Fruit fly (Drosophila melanogaster) whole organism, embryonic: ENCODE data around the gene Obp73a.

Source experiments
- Adf1 ChIP-seq: fragments of 200-800 bp; sonication (Bioruptor generic); IDR thresholded peaks from 2 replicates; pipeline ENCODE4 v1.3.6; 2022; ENCODE audit warnings: missing biosample characterization, missing genetic modification characterization
- Asciz ChIP-seq: fragments of 200-800 bp; sonication (Bioruptor generic); optimal IDR thresholded peaks from 2 replicates; lab custom pipeline; 2017; ENCODE audit warnings: missing biosample characterization, mild to moderate bottlenecking, missing genetic modification characterization, missing genetic modification reagents
- Awh ChIP-seq: fragments of 200-800 bp; sonication (Bioruptor generic); IDR thresholded peaks from 2 replicates; pipeline ENCODE4, ENCODE4 v1.3.6; 2022; ENCODE audit warnings: missing biosample characterization, missing genetic modification characterization
- Bteb2 ChIP-seq: fragments of 200-800 bp; sonication (Bioruptor generic); optimal IDR thresholded peaks from 2 replicates; lab custom pipeline; 2016; ENCODE audit warnings: missing biosample characterization, missing genetic modification characterization
- CG10274 ChIP-seq: fragments of 200-800 bp; sonication (Bioruptor generic); optimal IDR thresholded peaks from 3 replicates; lab custom pipeline; 2017; ENCODE audit warnings: missing biosample characterization, mild to moderate bottlenecking, missing genetic modification characterization
- CG10565 ChIP-seq: fragments of 200-800 bp; sonication (Bioruptor generic); optimal IDR thresholded peaks from 3 replicates; lab custom pipeline; 2016; ENCODE audit warnings: missing biosample characterization, mild to moderate bottlenecking, missing genetic modification characterization
- CG12299 ChIP-seq: fragments of 200-800 bp; sonication (Bioruptor generic); optimal IDR thresholded peaks from 2 replicates; lab custom pipeline; 2018; ENCODE audit warnings: missing biosample characterization, mild to moderate bottlenecking, missing genetic modification characterization
- CG12769 ChIP-seq: fragments of 200-800 bp; sonication (Bioruptor generic); optimal IDR thresholded peaks from 2 replicates; lab custom pipeline; 2019; ENCODE audit warnings: missing biosample characterization, mild to moderate bottlenecking, missing genetic modification characterization, moderate library complexity
- CG13287 ChIP-seq: fragments of 200-800 bp; sonication (Bioruptor generic); IDR thresholded peaks from 2 replicates; pipeline ENCODE4 v1.3.6; 2022; ENCODE audit warnings: missing biosample characterization, missing genetic modification characterization; ENCODE audit not compliant: partially characterized antibody
- CG15514 ChIP-seq: fragments of 200-800 bp; sonication (Bioruptor generic); optimal IDR thresholded peaks from 3 replicates; lab custom pipeline; 2017; ENCODE audit warnings: missing biosample characterization, missing genetic modification characterization, mild to moderate bottlenecking, moderate library complexity, missing genetic modification reagents
- CG31365 ChIP-seq: fragments of 200-800 bp; sonication (Bioruptor generic); optimal IDR thresholded peaks from 2 replicates; lab custom pipeline; 2018; ENCODE audit warnings: missing biosample characterization, mild to moderate bottlenecking, missing genetic modification characterization
- CG3407 ChIP-seq: fragments of 200-800 bp; sonication (Bioruptor generic); optimal IDR thresholded peaks from 2 replicates; lab custom pipeline; 2018; ENCODE audit warnings: missing biosample characterization, mild to moderate bottlenecking, missing genetic modification characterization
- CG4282 ChIP-seq: fragments of 200-800 bp; sonication (Bioruptor generic); optimal IDR thresholded peaks from 2 replicates; lab custom pipeline; 2016; ENCODE audit warnings: missing biosample characterization, missing genetic modification characterization
- CG4424 ChIP-seq: fragments of 200-800 bp; sonication (Bioruptor generic); optimal IDR thresholded peaks from 3 replicates; lab custom pipeline; 2016; ENCODE audit warnings: missing biosample characterization, missing genetic modification characterization
- CG4707 ChIP-seq: fragments of 200-800 bp; sonication (Bioruptor generic); optimal IDR thresholded peaks from 2 replicates; lab custom pipeline; 2018; ENCODE audit warnings: missing biosample characterization, mild to moderate bottlenecking, missing genetic modification characterization, moderate library complexity
- CG6765 ChIP-seq: fragments of 200-800 bp; sonication (Bioruptor generic); optimal IDR thresholded peaks from 3 replicates; lab custom pipeline; 2017; ENCODE audit warnings: missing biosample characterization, mild to moderate bottlenecking, missing genetic modification characterization
- CG6813 ChIP-seq: fragments of 200-800 bp; sonication (Bioruptor generic); optimal IDR thresholded peaks from 2 replicates; lab custom pipeline; 2017; ENCODE audit warnings: missing biosample characterization, missing genetic modification characterization, mild to moderate bottlenecking, moderate library complexity, missing genetic modification reagents
- CG7357 ChIP-seq: fragments of 200-800 bp; sonication (Bioruptor generic); IDR thresholded peaks from 3 replicates; pipeline ENCODE4 v1.3.6; 2022; ENCODE audit warnings: missing biosample characterization, missing genetic modification characterization
- CG7839 ChIP-seq: fragments of 200-800 bp; sonication (Bioruptor generic); optimal IDR thresholded peaks from 3 replicates; lab custom pipeline; 2018; ENCODE audit warnings: missing biosample characterization, mild to moderate bottlenecking, missing genetic modification characterization, moderate library complexity
- CG9876 ChIP-seq: fragments of 200-800 bp; sonication (Bioruptor generic); optimal IDR thresholded peaks from 2 replicates; lab custom pipeline; 2016; ENCODE audit warnings: missing biosample characterization, missing genetic modification characterization
- Camta ChIP-seq: fragments of 200-800 bp; sonication (Bioruptor generic); optimal IDR thresholded peaks from 2 replicates; lab custom pipeline; 2016; ENCODE audit warnings: missing biosample characterization, missing genetic modification characterization
- Dip2 ChIP-seq: fragments of 200-800 bp; sonication (Bioruptor generic); IDR thresholded peaks from 2 replicates; pipeline ENCODE4 v1.3.6; 2022; ENCODE audit warnings: missing biosample characterization, missing genetic modification characterization
- E2f2 ChIP-seq: fragments of 200-800 bp; sonication (Bioruptor generic); IDR thresholded peaks from 2 replicates; pipeline ENCODE4 v1.3.6; 2022; ENCODE audit warnings: missing biosample characterization, missing genetic modification characterization
- Kr ChIP-seq: fragments of 200-800 bp; sonication (Bioruptor generic); optimal IDR thresholded peaks from 2 replicates; lab custom pipeline; 2017; ENCODE audit warnings: missing biosample characterization, mild to moderate bottlenecking, missing genetic modification characterization
- Med ChIP-seq: fragments of 200-800 bp; sonication (Bioruptor generic); peaks from one replicate; lab custom pipeline; 2016; ENCODE audit warnings: missing biosample characterization, missing genetic modification characterization, mild to moderate bottlenecking, inconsistent platforms, moderate library complexity
- Mes4 ChIP-seq: fragments of 200-800 bp; sonication (Bioruptor generic); optimal IDR thresholded peaks from 2 replicates; lab custom pipeline; 2016; ENCODE audit warnings: missing biosample characterization, missing genetic modification characterization
- NC2α ChIP-seq: fragments of 200-800 bp; sonication (Bioruptor generic); optimal IDR thresholded peaks from 2 replicates; lab custom pipeline; 2016; ENCODE audit warnings: missing biosample characterization, missing genetic modification characterization
- NfI ChIP-seq: fragments of 200-800 bp; sonication (Bioruptor generic); optimal IDR thresholded peaks from 3 replicates; lab custom pipeline; 2018; ENCODE audit warnings: missing biosample characterization, mild to moderate bottlenecking, missing genetic modification characterization, moderate library complexity
- Spps ChIP-seq: fragments of 200-800 bp; sonication (Bioruptor generic); optimal IDR thresholded peaks from 2 replicates; lab custom pipeline; 2018; ENCODE audit warnings: missing biosample characterization, mild to moderate bottlenecking, missing genetic modification characterization
- ase ChIP-seq: fragments of 200-800 bp; sonication (Bioruptor generic); IDR thresholded peaks from 3 replicates; pipeline ENCODE4 v1.3.6; 2022; ENCODE audit warnings: missing biosample characterization, missing genetic modification characterization
- bowl ChIP-seq: fragments of 200-800 bp; sonication (Bioruptor generic); IDR thresholded peaks from 2 replicates; pipeline ENCODE4 v1.3.6; 2022; ENCODE audit warnings: missing biosample characterization, missing genetic modification characterization
- cato ChIP-seq: fragments of 200-800 bp; sonication (Bioruptor generic); optimal IDR thresholded peaks from 2 replicates; lab custom pipeline; 2016; ENCODE audit warnings: missing biosample characterization, missing genetic modification characterization, borderline replicate concordance
- cg ChIP-seq: fragments of 200-800 bp; sonication (Bioruptor generic); optimal IDR thresholded peaks from 3 replicates; lab custom pipeline; 2019; ENCODE audit warnings: missing biosample characterization, mild to moderate bottlenecking, missing genetic modification characterization, moderate library complexity
- chinmo ChIP-seq: fragments of 200-800 bp; sonication (Bioruptor generic); IDR thresholded peaks from 4 replicates; pipeline ENCODE4 v1.3.6; 2022; ENCODE audit warnings: missing biosample characterization, missing genetic modification characterization; ENCODE audit not compliant: partially characterized antibody
- dysf ChIP-seq: fragments of 200-800 bp; sonication (Bioruptor generic); IDR thresholded peaks from 3 replicates; pipeline ENCODE4 v1.3.6; 2022; ENCODE audit warnings: missing biosample characterization, missing genetic modification characterization
- eve ChIP-seq, 2 experiments: fragments of >200 bp; optimal IDR thresholded peaks; 2 replicates each; lab custom pipeline; 2017; ENCODE audit warnings: missing biosample characterization in 2 of 2, missing genetic modification characterization in 2 of 2
- ewg ChIP-seq: fragments of 200-800 bp; sonication (Bioruptor generic); optimal IDR thresholded peaks from 3 replicates; lab custom pipeline; 2017; ENCODE audit warnings: mild to moderate bottlenecking, missing biosample characterization, missing genetic modification reagents, missing genetic modification characterization
- fd102C ChIP-seq: fragments of 200-800 bp; sonication (Bioruptor generic); optimal IDR thresholded peaks from 2 replicates; lab custom pipeline; 2018; ENCODE audit warnings: missing biosample characterization, mild to moderate bottlenecking, missing genetic modification characterization, moderate library complexity
- fd64A ChIP-seq: fragments of 200-800 bp; sonication (Bioruptor generic); optimal IDR thresholded peaks from 3 replicates; lab custom pipeline; 2018; ENCODE audit warnings: missing biosample characterization, mild to moderate bottlenecking, missing genetic modification characterization
- ftz-f1 ChIP-seq: fragments of 200-800 bp; sonication (Bioruptor generic); optimal IDR thresholded peaks from 2 replicates; lab custom pipeline; 2016; ENCODE audit warnings: missing biosample characterization, missing genetic modification characterization
- gem ChIP-seq: fragments of 200-800 bp; sonication (Bioruptor generic); optimal IDR thresholded peaks from 2 replicates; lab custom pipeline; 2019; ENCODE audit warnings: missing biosample characterization, mild to moderate bottlenecking, missing genetic modification characterization, moderate library complexity
- grau ChIP-seq: fragments of 200-800 bp; optimal IDR thresholded peaks from 3 replicates; lab custom pipeline; 2019; ENCODE audit warnings: missing biosample characterization, mild to moderate bottlenecking, missing genetic modification characterization, moderate library complexity
- grn ChIP-seq: fragments of 200-800 bp; sonication (Bioruptor generic); optimal IDR thresholded peaks from 3 replicates; lab custom pipeline; 2017; ENCODE audit warnings: missing biosample characterization, missing genetic modification characterization
- hb ChIP-seq: fragments of 200-800 bp; sonication (Bioruptor generic); IDR thresholded peaks from 3 replicates; pipeline ENCODE4 v1.3.6; 2022; ENCODE audit warnings: missing biosample characterization, missing genetic modification characterization; ENCODE audit not compliant: partially characterized antibody
- kni ChIP-seq: fragments of 200-800 bp; sonication (Bioruptor generic); optimal IDR thresholded peaks from 3 replicates; lab custom pipeline; 2017; ENCODE audit warnings: mild to moderate bottlenecking, missing biosample characterization, missing genetic modification reagents, missing genetic modification characterization
- nmo ChIP-seq: fragments of 200-800 bp; sonication (Bioruptor generic); optimal IDR thresholded peaks from 2 replicates; lab custom pipeline; 2018; ENCODE audit warnings: missing biosample characterization, mild to moderate bottlenecking, missing genetic modification characterization, moderate library complexity
- pros ChIP-seq: fragments of 200-800 bp; sonication (Bioruptor generic); optimal IDR thresholded peaks from 3 replicates; lab custom pipeline; 2019; ENCODE audit warnings: missing biosample characterization, mild to moderate bottlenecking, missing genetic modification characterization, moderate library complexity
- sna ChIP-seq: fragments of 200-800 bp; sonication (Bioruptor generic); IDR thresholded peaks from 2 replicates; pipeline ENCODE4 v1.3.6; 2022; ENCODE audit warnings: missing biosample characterization, missing genetic modification characterization; ENCODE audit not compliant: partially characterized antibody
- tgo ChIP-seq: fragments of 200-800 bp; sonication (Bioruptor generic); IDR thresholded peaks from 3 replicates; pipeline ENCODE4 v1.3.6; 2022; ENCODE audit warnings: missing biosample characterization, missing genetic modification characterization
- wdn ChIP-seq: fragments of 200-800 bp; sonication (Bioruptor generic); IDR thresholded peaks from 2 replicates; pipeline ENCODE4 v1.3.6; 2022; ENCODE audit warnings: missing biosample characterization, missing genetic modification characterization

The Obp73a gene

dm6 chr3L:16969652-16970109 is 25.5 kb downstream of the Obp73a start, which contains the start of gene Exn (continued):
- TF ChIP-seq cg (GFP tag; lab: Kevin White, UChicago) (no peak), grau (tag; lab: Kevin White, UChicago) (no peak), hb (GFP tag; lab: Robert Waterston, UW) (no peak), ewg (no peak), dysf (GFP tag; lab: Robert Waterston, UW) (0 out of 3 replicates have a peak, but pooled peaks have one; percentile 22), NfI (GFP tag; lab: Kevin White, UChicago) (no peak), CG31365 (no peak), ase (GFP tag; lab: Robert Waterston, UW) (0 out of 3 replicates have a peak, but pooled peaks have one; percentile 31), CG9876 (GFP tag; lab: Kevin White, UChicago) (no peak), Med (GFP tag; lab: Kevin White, UChicago) (peak; percentile 90), CG12769 (tag; lab: Kevin White, UChicago) (peak; percentile 94), gem (no peak), CG12299 (tag; lab: Kevin White, UChicago) (peak; percentile 8), CG6813 (GFP tag; lab: Kevin White, UChicago) (peak; percentile 11), tgo (GFP tag; lab: Robert Waterston, UW) (no peak), Bteb2 (GFP tag; lab: Kevin White, UChicago) (no peak), CG4707 (GFP tag; lab: Kevin White, UChicago) (no peak), wdn (GFP tag; lab: Robert Waterston, UW) (0 out of 2 replicates have a peak, but pooled peaks have one; percentile 10), Mes4 (peak; percentile 12), Kr (no peak), CG7357 (GFP tag; lab: Robert Waterston, UW) (no peak), E2f2 (GFP tag; lab: Robert Waterston, UW) (peak; percentile 34; the same call in 1 of the 2 replicates), cato (GFP tag; lab: Kevin White, UChicago) (no peak), NC2α (GFP tag; lab: Kevin White, UChicago) (no peak), grn (peak; percentile 65), Awh (GFP tag; lab: Robert Waterston, UW) (peak; percentile 56; the same call in 1 of the 2 replicates), ftz-f1 (GFP tag; lab: Kevin White, UChicago) (peak; percentile 72), eve (GFP tag; optimal IDR thresholded peaks at IDR 0.05; lab: Kevin White, UChicago) (no peak), fd102C (GFP tag; lab: Kevin White, UChicago) (no peak), kni (GFP tag; lab: Kevin White, UChicago) (peak; percentile 47), Asciz (GFP tag; lab: Kevin White, UChicago) (no peak), CG4424 (GFP tag; lab: Kevin White, UChicago) (no peak), CG15514 (GFP tag; lab: Kevin White, UChicago) (no peak), CG4282 (GFP tag; lab: Kevin White, UChicago) (no peak), CG10565 (GFP tag; lab: Kevin White, UChicago) (no peak), Dip2 (no peak), Spps (tag; lab: Kevin White, UChicago) (no peak), CG7839 (tag; lab: Kevin White, UChicago) (no peak), Camta (GFP tag; lab: Kevin White, UChicago) (no peak), CG10274 (GFP tag; lab: Kevin White, UChicago) (no peak), bowl (GFP tag; lab: Robert Waterston, UW) (no peak; the same call in 1 of the 2 replicates), nmo (GFP tag; lab: Kevin White, UChicago) (no peak), CG3407 (GFP tag; lab: Kevin White, UChicago) (no peak), Adf1 (peak; percentile 62; the same call in 1 of the 2 replicates), CG13287 (peak; percentile 54; the same call in 1 of the 2 replicates), chinmo (GFP tag; lab: Robert Waterston, UW) (peak; percentile 74; the same call in 1 of the 4 replicates), fd64A (no peak), sna (GFP tag; lab: Robert Waterston, UW) (no peak), CG6765 (peak; percentile 43), pros (GFP tag; lab: Kevin White, UChicago) (peak; percentile 38)
